Fruit fly (Drosophila melanogaster): Measurements from ENCODE around the gene Dref.

Dref gene

dm6 chr2L:9946051-9946450 is 21.0 kb downstream of the Dref start:
- no peak for TF ChIP-seq ems (GFP tag; optimal IDR thresholded peaks at IDR 0.05)
- peak in 1 of 3 experiments; percentile 49 for TF ChIP-seq Stat92E (GFP tag; optimal IDR thresholded peaks at IDR 0.05)
- no peak for TF ChIP-seq ERR (GFP tag; optimal IDR thresholded peaks at IDR 0.05)
- TF ChIP-seq psq (GFP tag; optimal IDR thresholded peaks at IDR 0.05): no peak
- TF ChIP-seq CG4617 (GFP tag; optimal IDR thresholded peaks at IDR 0.05; ENCODE audit: borderline replicate concordance): no peak
- peak; percentile 19 for TF ChIP-seq cg (GFP tag; optimal IDR thresholded peaks at IDR 0.05)
- TF ChIP-seq NFAT (GFP tag; IDR thresholded peaks at IDR 0.05): no peak
- no peak for TF ChIP-seq CG11696 (GFP tag; IDR thresholded peaks at IDR 0.05)
- TF ChIP-seq kni (GFP tag; optimal IDR thresholded peaks at IDR 0.05): peak; percentile 79
- TF ChIP-seq ranshi (GFP tag; IDR thresholded peaks at IDR 0.05): peak; percentile 24; the same call in 1 of the 2 replicates
- TF ChIP-seq CG3163 (GFP tag; optimal IDR thresholded peaks at IDR 0.05): no peak
- peak in 1 of 2 experiments; percentile 20 for TF ChIP-seq tll (GFP tag; optimal IDR thresholded peaks at IDR 0.05)
- TF ChIP-seq slp2 (GFP tag; optimal IDR thresholded peaks at IDR 0.05): no peak
- TF ChIP-seq Hr78 (GFP tag; optimal IDR thresholded peaks at IDR 0.05): peak in 1 of 2 experiments; percentile 35
- TF ChIP-seq Med (GFP tag): peak; percentile 74
- TF ChIP-seq CG10431 (GFP tag; optimal IDR thresholded peaks at IDR 0.05): peak; percentile 98
- TF ChIP-seq crol (GFP tag; IDR thresholded peaks at IDR 0.05): peak; percentile 45; the same call in 1 of the 2 replicates
- no peak for TF ChIP-seq HHEX (GFP tag; optimal IDR thresholded peaks at IDR 0.05)
- TF ChIP-seq cas (GFP tag; IDR thresholded peaks at IDR 0.05): no peak
- peak; percentile 16 for TF ChIP-seq CG12769 (tag; optimal IDR thresholded peaks at IDR 0.05)
- TF ChIP-seq oc (tag; optimal IDR thresholded peaks at IDR 0.05): peak; percentile 19
- no peak for TF ChIP-seq Bgb (GFP tag; IDR thresholded peaks at IDR 0.05; ENCODE audit: partially characterized antibody)
- no peak for TF ChIP-seq CG8281 (tag; optimal IDR thresholded peaks at IDR 0.05)

dm6 chr2L:9945086-9945485 is 21.9 kb downstream of the Dref start:
- no peak for TF ChIP-seq ind (GFP tag; optimal IDR thresholded peaks at IDR 0.05)
- no peak for TF ChIP-seq Nf-YC (tag; optimal IDR thresholded peaks at IDR 0.05)
- TF ChIP-seq Ets65A (GFP tag): peak; percentile 24
- TF ChIP-seq CG10431 (GFP tag; optimal IDR thresholded peaks at IDR 0.05): no peak
- no peak for TF ChIP-seq knrl (GFP tag; IDR thresholded peaks at IDR 0.05; ENCODE audit: partially characterized antibody)
- no peak for TF ChIP-seq CG12104 (GFP tag; optimal IDR thresholded peaks at IDR 0.05)
- no peak for TF ChIP-seq Drgx (GFP tag; IDR thresholded peaks at IDR 0.05)
- TF ChIP-seq Usf (GFP tag; optimal IDR thresholded peaks at IDR 0.05): no peak
- TF ChIP-seq CG7745 (tag; optimal IDR thresholded peaks at IDR 0.05): no peak
- TF ChIP-seq nom (GFP tag; optimal IDR thresholded peaks at IDR 0.05): peak; percentile 82

dm6 chr2L:9943521-9943920 is 23.5 kb downstream of the Dref start:
- TF ChIP-seq CG13296 (GFP tag; optimal IDR thresholded peaks at IDR 0.05): peak; percentile 30
- TF ChIP-seq CG12219 (GFP tag; optimal IDR thresholded peaks at IDR 0.05): peak; percentile 29
- TF ChIP-seq PHDP (tag; optimal IDR thresholded peaks at IDR 0.05): peak; percentile 3
- TF ChIP-seq CG2678 (tag; optimal IDR thresholded peaks at IDR 0.05): peak; percentile 42
- 0 out of 2 replicates have a peak, but pooled peaks have one; percentile 13 for TF ChIP-seq Ptx1 (GFP tag; IDR thresholded peaks at IDR 0.05)
- peak; percentile 86 for TF ChIP-seq lab (GFP tag; optimal IDR thresholded peaks at IDR 0.05)
- peak; percentile 48; the same call in 1 of the 2 replicates for TF ChIP-seq CG32532 (GFP tag; IDR thresholded peaks at IDR 0.05)
- TF ChIP-seq sd (tag; optimal IDR thresholded peaks at IDR 0.05): peak; percentile 92
- TF ChIP-seq exex (tag; optimal IDR thresholded peaks at IDR 0.05): peak; percentile 97
- TF ChIP-seq cwo (GFP tag; optimal IDR thresholded peaks at IDR 0.05): peak; percentile 59
- peak; percentile 9 for TF ChIP-seq CG13894 (tag; optimal IDR thresholded peaks at IDR 0.05)
- TF ChIP-seq D19A (tag; optimal IDR thresholded peaks at IDR 0.05): peak; percentile 96
- TF ChIP-seq sob (GFP tag; IDR thresholded peaks at IDR 0.05): 0 out of 2 replicates have a peak, but pooled peaks have one; percentile 16
- peak; percentile 7 for TF ChIP-seq Dek (tag; optimal IDR thresholded peaks at IDR 0.05)
- no peak for TF ChIP-seq CG8290 (GFP tag; optimal IDR thresholded peaks at IDR 0.05)
- TF ChIP-seq CG8290 (tag; optimal IDR thresholded peaks at IDR 0.05): peak in 1 of 2 experiments; percentile 85
- TF ChIP-seq Atf6 (GFP tag; IDR thresholded peaks at IDR 0.05): peak; percentile 62; the same call in 1 of the 2 replicates

Measured in whole organism, embryonic.